Worm (Caenorhabditis elegans) whole organism, early embryonic: ENCODE data around the gene cnc-6.

Experiments
- B0310.2 ChIP-seq: sonication (generic microtip); optimal IDR thresholded peaks from 2 replicates; lab custom pipeline; 2016; ENCODE audit warnings: mild to moderate bottlenecking, missing genetic modification characterization, missing compliant biosample characterization
- F13C5.2 ChIP-seq: sonication (generic microtip); optimal IDR thresholded peaks from 2 replicates; lab custom pipeline; 2017; ENCODE audit warnings: mild to moderate bottlenecking, missing genetic modification characterization, inconsistent platforms, missing compliant biosample characterization
- aly-1 ChIP-seq: sonication (generic microtip); optimal IDR thresholded peaks from 2 replicates; lab custom pipeline; 2016; ENCODE audit warnings: missing genetic modification characterization, missing compliant biosample characterization
- ama-1 ChIP-seq: fragments of 150-350 bp; optimal IDR thresholded peaks from 2 replicates; lab custom pipeline; 2014
- ceh-13 ChIP-seq: fragments of 200-800 bp; sonication (Bioruptor generic); optimal IDR thresholded peaks from 2 replicates; lab custom pipeline; 2018; ENCODE audit warnings: mild to moderate bottlenecking, missing genetic modification characterization, missing compliant biosample characterization
- ceh-36 ChIP-seq: sonication (generic microtip); optimal IDR thresholded peaks from 2 replicates; lab custom pipeline; 2016; ENCODE audit warnings: missing genetic modification characterization, inconsistent platforms, missing compliant biosample characterization
- ets-7 ChIP-seq: sonication (generic microtip); optimal IDR thresholded peaks from 2 replicates; lab custom pipeline; 2016; ENCODE audit warnings: missing genotype, missing genetic modification characterization, missing compliant biosample characterization
- flt-1 ChIP-seq: fragments of 200-800 bp; sonication (Bioruptor generic); IDR thresholded peaks from 2 replicates; pipeline ENCODE4 v1.3.6; 2022; ENCODE audit warnings: missing genetic modification characterization, missing compliant biosample characterization
- hmbx-1 ChIP-seq: sonication (generic microtip); optimal IDR thresholded peaks from 2 replicates; lab custom pipeline; 2016; ENCODE audit warnings: mild to moderate bottlenecking, missing genetic modification characterization, missing compliant biosample characterization
- hmg-4 ChIP-seq: fragments of 200-800 bp; sonication (Bioruptor generic); optimal IDR thresholded peaks from 2 replicates; lab custom pipeline; 2018; ENCODE audit warnings: mild to moderate bottlenecking, missing genetic modification characterization, missing compliant biosample characterization
- hnd-1 ChIP-seq: sonication (generic microtip); optimal IDR thresholded peaks from 2 replicates; lab custom pipeline; 2016; ENCODE audit warnings: missing genetic modification characterization, missing compliant biosample characterization
- pes-1 ChIP-seq: fragments of 200-800 bp; sonication (Bioruptor generic); IDR thresholded peaks from 2 replicates; pipeline ENCODE4 v1.3.6; 2022; ENCODE audit warnings: missing genetic modification reagents, missing genetic modification characterization, missing compliant biosample characterization
- scrt-1 ChIP-seq: fragments of 200-800 bp; sonication (Bioruptor generic); IDR thresholded peaks from 2 replicates; pipeline ENCODE4 v1.3.6; 2022; ENCODE audit warnings: missing genetic modification characterization, missing compliant biosample characterization
- sea-1 ChIP-seq: fragments of 200-800 bp; sonication (Bioruptor generic); conservative IDR thresholded peaks from 2 replicates; pipeline ENCODE4 v1.3.6; 2022; ENCODE audit warnings: missing genetic modification characterization, missing compliant biosample characterization
- tbx-11 ChIP-seq: fragments of 200-800 bp; sonication (Bioruptor generic); IDR thresholded peaks from 2 replicates; pipeline ENCODE4 v1.3.6; 2022; ENCODE audit warnings: missing genetic modification characterization, missing compliant biosample characterization
- tbx-37 ChIP-seq: fragments of 200-800 bp; sonication (Bioruptor generic); conservative IDR thresholded peaks from 2 replicates; pipeline ENCODE4 v1.3.6; 2022; ENCODE audit warnings: missing genetic modification reagents, missing genetic modification characterization, missing compliant biosample characterization
- tra-4 ChIP-seq: sonication (generic microtip); optimal IDR thresholded peaks from 2 replicates; lab custom pipeline; 2017; ENCODE audit warnings: missing genetic modification characterization, missing compliant biosample characterization

The cnc-6 gene

ce11 chrIII:1744486-1744885 lies 18.8 kb upstream of the cnc-6 start:
- no peak for TF ChIP-seq flt-1 (GFP tag; lab: Robert Waterston, UW)
- TF ChIP-seq tbx-11: no peak
- TF ChIP-seq ceh-36 (tag; lab: Kevin White, UChicago): no peak
- no peak for TF ChIP-seq B0310.2 (tag; lab: Kevin White, UChicago)
- no peak for TF ChIP-seq ceh-13 (GFP tag; lab: Kevin White, UChicago)
- no peak for TF ChIP-seq hnd-1 (tag; lab: Kevin White, UChicago)
- no peak for TF ChIP-seq tbx-37 (GFP tag; lab: Robert Waterston, UW)
- TF ChIP-seq scrt-1 (GFP tag; lab: Robert Waterston, UW): no peak
- no peak for TF ChIP-seq pes-1 (GFP tag; lab: Robert Waterston, UW)
- no peak for TF ChIP-seq ama-1

ce11 chrIII:1745450-1746127 lies 17.7 kb upstream of the cnc-6 start:
- TF ChIP-seq ceh-36 (tag; lab: Kevin White, UChicago) (no peak), hmbx-1 (tag; lab: Kevin White, UChicago) (no peak), tra-4 (tag; lab: Kevin White, UChicago) (no peak), pes-1 (GFP tag; lab: Robert Waterston, UW) (no peak), hmg-4 (GFP tag; lab: Kevin White, UChicago) (no peak)

- TF ChIP-seq tbx-37 (GFP tag; lab: Robert Waterston, UW): no peak
- TF ChIP-seq ama-1: no peak
- TF ChIP-seq flt-1 (GFP tag; lab: Robert Waterston, UW): no peak
- TF ChIP-seq tra-4 (tag; lab: Kevin White, UChicago): no peak
- no peak for TF ChIP-seq scrt-1 (GFP tag; lab: Robert Waterston, UW)
- TF ChIP-seq ceh-13 (GFP tag; lab: Kevin White, UChicago): no peak
- TF ChIP-seq tbx-11: no peak
- no peak for TF ChIP-seq hmg-4 (GFP tag; lab: Kevin White, UChicago)
- TF ChIP-seq pes-1 (GFP tag; lab: Robert Waterston, UW): no peak
- TF ChIP-seq ceh-36 (tag; lab: Kevin White, UChicago): no peak
- no peak for TF ChIP-seq B0310.2 (tag; lab: Kevin White, UChicago)
- TF ChIP-seq hnd-1 (tag; lab: Kevin White, UChicago): no peak
- TF ChIP-seq F13C5.2 (tag; lab: Kevin White, UChicago): no peak
- TF ChIP-seq aly-1 (tag; lab: Kevin White, UChicago): no peak
- TF ChIP-seq ets-7: no peak
Measured at ce11 chrIII:1754842-1755241, 8.5 kb upstream of the cnc-6 start, which contains the start of gene Y46E12A.3. TSS of gene Y46E12A.3 (minus strand) at chrIII:1754942.

ce11 chrIII:1758151-1758550 lies 5.2 kb upstream of the cnc-6 start, which contains the start of gene Y46E12A.5:
TSS of gene Y46E12A.5 (minus strand) at chrIII:1758251.
- no peak for TF ChIP-seq hmbx-1 (tag; lab: Kevin White, UChicago)
- TF ChIP-seq sea-1 (GFP tag; lab: Robert Waterston, UW): no peak
- no peak for TF ChIP-seq tra-4 (tag; lab: Kevin White, UChicago)
- TF ChIP-seq ets-7: no peak
- TF ChIP-seq pes-1 (GFP tag; lab: Robert Waterston, UW): no peak
- TF ChIP-seq ceh-36 (tag; lab: Kevin White, UChicago): no peak

ce11 chrIII:1758632-1759031 lies 4.7 kb upstream of the cnc-6 start, which contains the start of gene Y46E12A.2:
TSS of gene Y46E12A.2 (plus strand) at chrIII:1758932.
- no peak for TF ChIP-seq tbx-11
- TF ChIP-seq pes-1 (GFP tag; lab: Robert Waterston, UW): no peak
- TF ChIP-seq scrt-1 (GFP tag; lab: Robert Waterston, UW): no peak
- TF ChIP-seq tbx-37 (GFP tag; lab: Robert Waterston, UW): no peak
- no peak for TF ChIP-seq aly-1 (tag; lab: Kevin White, UChicago)

- TF ChIP-seq ceh-36 (tag; lab: Kevin White, UChicago): no peak
- no peak for TF ChIP-seq ets-7
- no peak for TF ChIP-seq ama-1
- TF ChIP-seq hmg-4 (GFP tag; lab: Kevin White, UChicago): no peak
- TF ChIP-seq ceh-13 (GFP tag; lab: Kevin White, UChicago): no peak
- no peak for TF ChIP-seq tbx-11
- no peak for TF ChIP-seq scrt-1 (GFP tag; lab: Robert Waterston, UW)
- no peak for TF ChIP-seq B0310.2 (tag; lab: Kevin White, UChicago)
- no peak for TF ChIP-seq tra-4 (tag; lab: Kevin White, UChicago)
- no peak for TF ChIP-seq flt-1 (GFP tag; lab: Robert Waterston, UW)
- TF ChIP-seq tbx-37 (GFP tag; lab: Robert Waterston, UW): no peak
- no peak for TF ChIP-seq sea-1 (GFP tag; lab: Robert Waterston, UW)
- no peak for TF ChIP-seq aly-1 (tag; lab: Kevin White, UChicago)
Measured at ce11 chrIII:1764463-1764862, 1.1 kb downstream of the cnc-6 start.

- TF ChIP-seq F13C5.2 (tag; lab: Kevin White, UChicago) (no peak), ama-1 (no peak), scrt-1 (GFP tag; lab: Robert Waterston, UW) (no peak), tbx-37 (GFP tag; lab: Robert Waterston, UW) (no peak), sea-1 (GFP tag; lab: Robert Waterston, UW) (no peak), B0310.2 (tag; lab: Kevin White, UChicago) (no peak), pes-1 (GFP tag; lab: Robert Waterston, UW) (no peak), flt-1 (GFP tag; lab: Robert Waterston, UW) (no peak), tra-4 (tag; lab: Kevin White, UChicago) (no peak)
Measured at ce11 chrIII:1769993-1770392, 6.7 kb downstream of the cnc-6 start, which contains the start of gene tbx-43. TSS of gene tbx-43 (minus strand) at chrIII:1770093.
